Worm (Caenorhabditis elegans): ENCODE measurements around the gene W03B1.5.
"Not testable (repeated sequence)": the region's sequence is repeated elsewhere in the genome, so short reads cannot be mapped to it uniquely, and the experiment has no call there.

W03B1.5 gene

DNA sequence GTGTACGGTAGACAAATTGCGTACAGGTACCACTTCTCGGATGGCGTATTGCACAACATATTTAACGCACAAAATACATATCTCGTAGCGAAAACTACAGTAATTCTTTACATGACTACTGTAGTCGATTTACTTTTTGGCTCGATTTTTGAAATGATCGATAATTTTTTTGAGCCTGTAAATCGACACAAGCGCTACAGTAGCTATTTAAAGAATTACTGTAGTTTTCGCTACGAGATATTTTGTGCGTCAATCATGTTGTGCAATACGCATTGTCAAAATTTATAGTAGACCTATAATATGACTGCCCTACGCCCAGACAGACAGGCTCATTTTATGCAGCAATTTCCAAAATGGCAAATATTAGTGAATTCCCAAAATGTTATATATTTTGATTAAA lies at the start of gene W03B1.5:
Gene W03B1.5, plus strand, starts transcription at position 301 of the 400 bp plus-strand sequence.
- TF ChIP-seq unc-62 (GFP tag; optimal IDR thresholded peaks at IDR 0.05), result not testable (repeated sequence)

DNA sequence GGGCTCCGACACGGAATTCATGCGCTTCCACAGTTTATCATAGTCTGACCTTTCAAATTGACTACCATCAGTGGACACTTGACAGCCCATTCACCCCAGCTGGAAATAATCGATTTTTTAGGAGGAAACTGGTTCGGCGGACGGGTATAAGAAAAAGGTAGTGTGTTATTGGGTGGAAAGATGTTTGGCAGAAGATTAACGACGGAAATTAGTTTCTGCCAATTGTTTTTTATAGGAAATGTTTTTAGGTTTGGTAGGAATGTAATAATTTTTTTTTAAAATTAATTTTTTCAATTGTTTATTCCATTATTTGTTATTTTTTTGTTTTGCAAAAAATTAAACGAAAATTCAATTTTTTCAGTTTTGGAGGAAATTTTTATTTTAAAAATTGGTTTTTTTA lies 49.3 kb upstream of the W03B1.5 start, which contains the start of gene F15E6.9:
Gene F15E6.9, minus strand, starts transcription at position 101 of the 400 bp plus-strand sequence.
- no peak for TF ChIP-seq unc-62 (GFP tag; optimal IDR thresholded peaks at IDR 0.05)

DNA sequence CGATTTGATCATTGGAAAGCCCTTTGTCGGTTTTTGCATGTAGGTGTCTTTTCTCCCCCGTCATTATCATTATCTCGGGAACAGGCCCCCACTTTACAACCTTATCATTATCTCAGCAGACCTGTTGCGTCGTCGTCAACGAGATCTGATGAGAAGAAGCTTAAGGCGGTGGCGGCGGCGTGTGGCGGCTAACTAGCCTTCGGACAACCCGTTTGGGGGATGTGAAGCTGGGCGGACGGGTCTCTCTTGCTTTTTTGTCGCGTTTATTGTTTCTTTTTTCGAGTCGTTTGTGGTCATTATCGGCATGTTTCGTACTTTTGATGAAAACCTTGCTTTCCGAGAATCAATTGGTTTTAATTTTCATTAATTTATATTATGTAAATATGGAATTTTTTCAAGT lies 48.3 kb upstream of the W03B1.5 start:
- no peak for TF ChIP-seq unc-62 (GFP tag; optimal IDR thresholded peaks at IDR 0.05)

DNA sequence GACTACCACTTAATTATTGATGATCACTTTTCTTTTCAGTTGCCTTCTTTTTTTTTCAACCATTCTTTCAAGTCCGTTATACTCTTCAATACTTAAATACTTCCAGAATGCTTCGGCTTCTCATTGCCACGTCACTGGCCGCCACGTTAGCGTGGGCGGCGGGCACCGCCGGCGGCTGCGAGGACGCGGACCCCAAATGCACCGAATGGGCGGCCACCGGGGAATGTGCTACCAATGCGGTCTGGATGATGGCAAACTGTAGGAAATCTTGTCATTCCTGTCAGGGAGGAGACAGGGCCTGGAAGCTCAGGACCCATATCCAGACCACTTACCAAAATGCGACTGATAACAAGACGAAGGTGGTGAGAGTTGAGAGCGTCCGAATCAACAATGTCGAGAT lies 47.0 kb upstream of the W03B1.5 start, which contains the start of gene lgc-22:
Gene lgc-22, plus strand, starts transcription at position 105 of the 400 bp plus-strand sequence.
- no peak for TF ChIP-seq unc-62 (GFP tag; optimal IDR thresholded peaks at IDR 0.05)

ce11 chrIV:4306317-4306716 lies 41.9 kb upstream of the W03B1.5 start:
- no peak for TF ChIP-seq unc-62 (GFP tag; optimal IDR thresholded peaks at IDR 0.05)

- no peak for TF ChIP-seq unc-62 (GFP tag; optimal IDR thresholded peaks at IDR 0.05)
These were observed 40.9 kb upstream of the W03B1.5 start, which contains the start of gene set-9 for ce11 chrIV:4307227-4307946. Gene set-9 (plus strand): TSS chrIV:4307896.

DNA sequence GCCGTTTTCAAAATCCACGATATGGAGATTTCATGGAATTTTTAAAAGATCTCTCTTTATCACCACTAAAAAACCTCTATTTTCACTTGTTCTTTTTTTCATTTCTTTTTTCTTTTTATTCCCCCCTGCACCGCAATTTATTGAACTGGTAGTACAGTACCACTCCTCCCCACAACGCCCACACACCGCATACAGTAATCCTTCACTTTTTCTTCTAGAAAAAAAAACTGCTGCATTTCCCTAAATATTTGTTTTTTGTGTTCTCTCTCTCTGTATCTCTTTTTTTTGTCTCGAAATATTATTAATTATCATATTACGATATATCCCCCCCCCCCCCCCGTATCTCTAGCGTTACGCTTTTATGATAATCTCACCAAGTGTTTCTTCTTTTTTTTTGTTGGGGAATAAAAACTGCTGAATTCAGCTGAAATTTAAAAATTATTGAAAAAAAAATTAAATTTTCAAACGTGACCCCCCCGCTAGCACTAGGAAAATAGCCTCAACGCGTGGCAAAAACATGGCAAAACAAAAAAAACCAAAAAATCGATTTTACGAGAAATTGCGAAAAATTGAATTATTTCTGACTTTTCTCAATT lies 31.3 kb upstream of the W03B1.5 start, which contains the start of gene Y24D9B.1:
Gene Y24D9B.1, plus strand, starts transcription at position 546 of the 596 bp plus-strand sequence.
- TF ChIP-seq unc-62 (GFP tag; optimal IDR thresholded peaks at IDR 0.05), result no peak

- TF ChIP-seq unc-62 (GFP tag; optimal IDR thresholded peaks at IDR 0.05), result no peak
These were observed 30.6 kb upstream of the W03B1.5 start for ce11 chrIV:4317638-4318037.

- TF ChIP-seq unc-62 (GFP tag; optimal IDR thresholded peaks at IDR 0.05), result no peak
These were observed 30.2 kb upstream of the W03B1.5 start for ce11 chrIV:4318056-4318455.

DNA sequence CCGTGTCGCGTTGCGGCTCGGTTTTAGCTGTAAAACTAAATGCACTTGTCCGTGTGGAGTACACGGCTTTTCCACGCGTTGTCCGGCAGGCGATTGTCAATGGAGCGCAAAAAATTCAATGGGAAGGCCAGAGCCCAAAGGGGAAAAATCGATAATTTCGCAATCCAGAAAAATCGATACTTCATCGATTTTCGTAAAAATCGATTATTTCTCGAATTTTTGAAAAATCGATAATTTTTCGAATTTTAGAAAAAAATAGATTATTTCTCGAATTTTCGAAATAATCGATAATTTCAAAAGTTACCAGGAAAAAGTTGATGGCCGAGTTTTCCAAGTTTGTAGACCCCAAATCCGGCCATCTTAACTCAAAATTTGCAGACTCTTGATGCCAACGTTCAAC lies 28.8 kb upstream of the W03B1.5 start:
- no peak for TF ChIP-seq unc-62 (GFP tag; optimal IDR thresholded peaks at IDR 0.05)

ce11 chrIV:4326445-4326844 lies 21.8 kb upstream of the W03B1.5 start, which contains the start of gene trpl-2:
Gene trpl-2 (plus strand): TSS chrIV:4326654.
- no peak for TF ChIP-seq unc-62 (GFP tag; optimal IDR thresholded peaks at IDR 0.05)

DNA sequence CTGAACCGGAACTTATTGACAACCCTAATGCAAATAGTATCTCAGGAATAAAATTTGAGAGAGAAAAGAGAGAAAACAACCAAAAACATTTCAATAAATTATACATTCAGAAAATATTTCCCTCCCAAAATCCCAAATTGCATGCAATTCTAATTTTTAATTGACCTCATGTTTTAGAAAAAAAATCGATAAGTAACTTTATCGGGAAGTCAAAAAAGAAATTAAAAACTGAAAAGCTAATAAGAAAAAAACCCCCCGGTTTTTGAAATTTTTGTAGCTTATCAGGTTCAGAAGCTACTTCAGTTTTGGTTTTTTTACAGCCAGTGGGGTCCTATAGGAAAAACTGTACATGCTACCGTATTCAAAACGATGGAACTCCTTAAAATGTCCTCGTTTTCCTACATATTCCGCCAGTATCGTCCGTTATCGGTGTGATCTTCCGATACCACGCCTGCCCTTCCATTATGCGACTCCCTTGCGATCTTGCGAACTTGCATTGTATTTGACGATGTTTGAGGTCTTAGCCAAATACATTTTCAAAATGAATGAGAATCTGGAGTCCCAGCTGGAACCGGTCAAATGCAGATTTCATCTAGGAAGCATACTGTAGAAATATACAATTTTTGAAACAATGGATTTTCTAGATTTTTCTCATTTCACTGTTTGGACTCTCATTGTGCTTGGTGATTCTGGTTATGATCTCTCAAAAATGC lies 12.0 kb upstream of the W03B1.5 start, which contains the start of the genes W03B1.3 and oac-51:
Gene W03B1.3, minus strand, starts transcription at position 101 of the 713 bp plus-strand sequence.
Gene oac-51, plus strand, starts transcription at position 663 of the 713 bp plus-strand sequence.
- TF ChIP-seq unc-62 (GFP tag; optimal IDR thresholded peaks at IDR 0.05), result no peak

DNA sequence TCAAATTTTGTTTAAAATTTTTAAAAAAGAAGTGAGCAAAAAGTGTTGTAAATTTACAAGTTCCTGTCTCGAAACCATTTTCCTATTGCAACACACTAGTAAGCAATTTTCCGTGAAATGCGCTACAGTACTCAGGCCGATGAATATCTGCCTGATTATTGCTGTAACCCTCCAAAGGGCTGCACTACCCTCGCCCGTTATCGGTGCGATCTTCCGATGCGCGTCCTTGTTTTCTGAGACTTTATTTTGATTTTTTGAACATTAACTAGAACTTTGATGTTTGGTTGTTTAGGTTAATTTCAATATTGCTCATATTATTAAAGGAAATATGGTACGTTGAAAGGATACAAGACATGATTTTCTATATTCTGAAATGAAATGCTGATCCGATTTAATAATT lies 10.0 kb upstream of the W03B1.5 start:
- TF ChIP-seq unc-62 (GFP tag; optimal IDR thresholded peaks at IDR 0.05), result no peak

ce11 chrIV:4344828-4345227 lies 3.4 kb upstream of the W03B1.5 start:
- no peak for TF ChIP-seq unc-62 (GFP tag; optimal IDR thresholded peaks at IDR 0.05)

- TF ChIP-seq unc-62 (GFP tag; optimal IDR thresholded peaks at IDR 0.05), result no peak
These were observed 1.7 kb upstream of the W03B1.5 start, which contains the start of gene oac-52 for ce11 chrIV:4346512-4346911. Gene oac-52 (minus strand): TSS chrIV:4346612.

- TF ChIP-seq unc-62 (GFP tag; optimal IDR thresholded peaks at IDR 0.05), result no peak
These were observed 655 bp upstream of the W03B1.5 start for ce11 chrIV:4347578-4348003.

Measured in whole organism, dauer.